Worm (Caenorhabditis elegans) whole organism, midembryonic: ENCODE data around the gene T10F2.5.

Source experiments
- flt-1 ChIP-seq: fragments of 200-800 bp; sonication (Bioruptor generic); IDR thresholded peaks from 2 replicates; pipeline ENCODE4 v1.3.6; 2022; ENCODE audit warnings: missing genetic modification characterization, missing compliant biosample characterization
- klf-2 ChIP-seq: fragments of 200-800 bp; sonication (Bioruptor generic); conservative IDR thresholded peaks from 2 replicates; pipeline ENCODE4 v1.3.6; 2022; ENCODE audit warnings: missing genetic modification reagents, missing genetic modification characterization, missing compliant biosample characterization
- med-1 ChIP-seq: sonication (generic microtip); optimal IDR thresholded peaks from 2 replicates; lab custom pipeline; 2017; ENCODE audit warnings: missing genetic modification characterization, mild to moderate bottlenecking, missing compliant biosample characterization, antibody characterized with exemption, missing genetic modification reagents; ENCODE audit not compliant: insufficient read depth
- tab-1 ChIP-seq: fragments of 200-800 bp; sonication (Bioruptor generic); IDR thresholded peaks from 2 replicates; pipeline ENCODE4 v1.3.6; 2022; ENCODE audit warnings: missing genetic modification characterization, missing compliant biosample characterization
- ztf-23 ChIP-seq: fragments of 200-800 bp; sonication (Bioruptor generic); IDR thresholded peaks from 2 replicates; pipeline ENCODE4 v1.3.6; 2022; ENCODE audit warnings: missing genetic modification reagents, missing genetic modification characterization, missing compliant biosample characterization

ce11 chrIII:5206861-5207414 lies 47.5 kb upstream of the T10F2.5 start, which contains the start of gene morc-1:
- TF ChIP-seq klf-2 (GFP tag; lab: Robert Waterston, UW) (no peak), med-1 (no peak), tab-1 (no peak), ztf-23 (GFP tag; lab: Robert Waterston, UW) (no peak), flt-1 (no peak)
